Fruit fly (Drosophila melanogaster): Measurements from ENCODE around the gene bif.

The bif gene

dm6 chrX:11720138-11720537, 41.4 kb downstream of the bif start, which contains the start of gene Tango10 (continued):
- no peak for TF ChIP-seq abd-A (tag; optimal IDR thresholded peaks at IDR 0.05)
- 0 out of 2 replicates have a peak, but pooled peaks have one; percentile 24 for TF ChIP-seq Ada2b (GFP tag; IDR thresholded peaks at IDR 0.05)
- TF ChIP-seq pan (optimal IDR thresholded peaks at IDR 0.05) = no peak
- TF ChIP-seq pan (GFP tag; optimal IDR thresholded peaks at IDR 0.05 in 1 of 2, IDR thresholded peaks at IDR 0.05 in 1 of 2) = peak in 1 of 2 experiments; percentile 29
- TF ChIP-seq Bgb (GFP tag; IDR thresholded peaks at IDR 0.05; ENCODE audit: partially characterized antibody) = peak; percentile 84
- no peak for TF ChIP-seq CG3065 (GFP tag; optimal IDR thresholded peaks at IDR 0.05)
- TF ChIP-seq CG12299 (tag; optimal IDR thresholded peaks at IDR 0.05) = no peak
- no peak for TF ChIP-seq CG8281 (tag; optimal IDR thresholded peaks at IDR 0.05)
- no peak for TF ChIP-seq Dip2 (GFP tag; IDR thresholded peaks at IDR 0.05)
- no peak for TF ChIP-seq CG17186 (GFP tag; optimal IDR thresholded peaks at IDR 0.05)
- no peak for TF ChIP-seq jigr1 (GFP tag; IDR thresholded peaks at IDR 0.05)
- no peak for TF ChIP-seq B-H1 (GFP tag; IDR thresholded peaks at IDR 0.05)
- TF ChIP-seq CG4424 (GFP tag; optimal IDR thresholded peaks at IDR 0.05) = peak; percentile 31
- no peak for TF ChIP-seq CG17802 (tag; optimal IDR thresholded peaks at IDR 0.05)
- TF ChIP-seq aop (GFP tag; IDR thresholded peaks at IDR 0.05) = no peak
- peak; percentile 50; the same call in 2 of the 3 replicates for TF ChIP-seq dysf (GFP tag; IDR thresholded peaks at IDR 0.05)
- no peak for TF ChIP-seq CG1529 (GFP tag; optimal IDR thresholded peaks at IDR 0.05)
- TF ChIP-seq dpn (GFP tag; optimal IDR thresholded peaks at IDR 0.05) = peak; percentile 51 to 58
- no peak for TF ChIP-seq Oli (tag; optimal IDR thresholded peaks at IDR 0.05)
- no peak for TF ChIP-seq toy (GFP tag; IDR thresholded peaks at IDR 0.05)
- no peak for TF ChIP-seq psq (GFP tag; optimal IDR thresholded peaks at IDR 0.05)
- peak; percentile 70; the same call in 2 of the 3 replicates for TF ChIP-seq CG6791 (GFP tag; IDR thresholded peaks at IDR 0.05; ENCODE audit: partially characterized antibody)
- TF ChIP-seq stc (GFP tag; IDR thresholded peaks at IDR 0.05) = no peak
- peak; percentile 23 for TF ChIP-seq onecut (GFP tag; IDR thresholded peaks at IDR 0.05)
- peak; percentile 64 for TF ChIP-seq CG30020 (tag; optimal IDR thresholded peaks at IDR 0.05)
- TF ChIP-seq Gug (GFP tag; IDR thresholded peaks at IDR 0.05) = no peak; the same call in 3 of the 4 replicates
- TF ChIP-seq PHDP (tag; optimal IDR thresholded peaks at IDR 0.05) = peak; percentile 54
- peak; percentile 30 for TF ChIP-seq p53 (GFP tag; optimal IDR thresholded peaks at IDR 0.05)
- no peak for TF ChIP-seq CG11456 (GFP tag; IDR thresholded peaks at IDR 0.05)
- TF ChIP-seq shn (GFP tag; optimal IDR thresholded peaks at IDR 0.05) = peak; percentile 19
- no peak for TF ChIP-seq Hr78 (GFP tag; optimal IDR thresholded peaks at IDR 0.05)
- no peak for TF ChIP-seq Lpt (GFP tag; optimal IDR thresholded peaks at IDR 0.05)
- TF ChIP-seq YL-1 (GFP tag; optimal IDR thresholded peaks at IDR 0.05) = peak; percentile 63
- TF ChIP-seq CG1024 (GFP tag; IDR thresholded peaks at IDR 0.05) = no peak
- TF ChIP-seq nau (GFP tag; optimal IDR thresholded peaks at IDR 0.05) = no peak
- no peak for TF ChIP-seq CG12071 (GFP tag; optimal IDR thresholded peaks at IDR 0.05)
- TF ChIP-seq zen (tag; optimal IDR thresholded peaks at IDR 0.05) = peak; percentile 57
- peak; percentile 48 for TF ChIP-seq CG2712 (tag; optimal IDR thresholded peaks at IDR 0.05)
- no peak for TF ChIP-seq ems (GFP tag; optimal IDR thresholded peaks at IDR 0.05)
- TF ChIP-seq crc (GFP tag; optimal IDR thresholded peaks at IDR 0.05) = no peak
- TF ChIP-seq cato (GFP tag; optimal IDR thresholded peaks at IDR 0.05; ENCODE audit: borderline replicate concordance) = no peak
- TF ChIP-seq CG14667 (GFP tag; IDR thresholded peaks at IDR 0.05) = no peak
- no peak for TF ChIP-seq fd102C (GFP tag; optimal IDR thresholded peaks at IDR 0.05)
- TF ChIP-seq CG4328 (GFP tag; optimal IDR thresholded peaks at IDR 0.05) = no peak
- peak; percentile 46; the same call in 1 of the 2 replicates for TF ChIP-seq vvl (GFP tag; IDR thresholded peaks at IDR 0.05)
- TF ChIP-seq CG4820 (GFP tag; optimal IDR thresholded peaks at IDR 0.05) = peak; percentile 46
- TF ChIP-seq kni (GFP tag; optimal IDR thresholded peaks at IDR 0.05) = no peak
- TF ChIP-seq Scr (GFP tag; IDR thresholded peaks at IDR 0.05; ENCODE audit: partially characterized antibody) = peak; percentile 83
- peak; percentile 38 for TF ChIP-seq Antp (GFP tag; optimal IDR thresholded peaks at IDR 0.05)
- peak; percentile 77; the same call in 2 of the 4 replicates for TF ChIP-seq chinmo (GFP tag; IDR thresholded peaks at IDR 0.05; ENCODE audit: partially characterized antibody)
- TF ChIP-seq CG12659 (GFP tag; optimal IDR thresholded peaks at IDR 0.05) = peak; percentile 75

All from whole organism, embryonic.